Worm (Caenorhabditis elegans): ENCODE results near the gene Y49F6C.8.

- TF ChIP-seq ama-1 (optimal IDR thresholded peaks at IDR 0.05) (no peak), flt-1 (GFP tag; IDR thresholded peaks at IDR 0.05) (no peak), F13C5.2 (tag; optimal IDR thresholded peaks at IDR 0.05) (no peak), hnd-1 (tag; optimal IDR thresholded peaks at IDR 0.05) (no peak), B0310.2 (tag; optimal IDR thresholded peaks at IDR 0.05) (no peak), hmg-4 (GFP tag; optimal IDR thresholded peaks at IDR 0.05) (no peak), ceh-13 (GFP tag; optimal IDR thresholded peaks at IDR 0.05) (no peak), tra-4 (tag; optimal IDR thresholded peaks at IDR 0.05) (no peak), sea-1 (GFP tag; conservative IDR thresholded peaks at IDR 0.05) (no peak)
Observed at ce11 chrII:3416528-3416927, 46.6 kb upstream of the Y49F6C.8 start, which contains the start of gene nep-6.
